Worm (Caenorhabditis elegans): ENCODE measurements around the gene srsx-27.

srsx-27 gene

DNA sequence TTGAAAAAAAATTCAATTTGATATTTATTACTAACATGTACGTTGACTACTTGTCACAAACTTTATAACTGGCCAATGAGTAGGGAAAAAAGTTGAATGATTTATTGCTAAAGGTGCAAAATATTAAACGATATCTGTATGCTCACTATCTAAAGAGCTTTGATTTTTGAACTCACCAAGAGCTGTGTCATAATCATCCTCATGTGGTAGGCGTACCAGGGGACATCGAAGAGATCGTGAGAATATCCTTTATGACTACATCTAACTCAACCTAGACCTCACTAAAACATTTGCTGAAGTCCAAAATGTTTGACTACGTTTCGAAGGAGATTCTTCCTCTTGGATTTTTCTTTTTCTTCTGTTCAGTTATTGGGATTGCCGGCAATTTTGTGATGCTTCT lies 2.5 kb downstream of the srsx-27 start, which contains the start of gene srsx-28:
Gene srsx-28 (plus strand): TSS at position 301 of the 400 bp plus-strand sequence.
- TF ChIP-seq ztf-23 (GFP tag; IDR thresholded peaks at IDR 0.05): no peak

DNA sequence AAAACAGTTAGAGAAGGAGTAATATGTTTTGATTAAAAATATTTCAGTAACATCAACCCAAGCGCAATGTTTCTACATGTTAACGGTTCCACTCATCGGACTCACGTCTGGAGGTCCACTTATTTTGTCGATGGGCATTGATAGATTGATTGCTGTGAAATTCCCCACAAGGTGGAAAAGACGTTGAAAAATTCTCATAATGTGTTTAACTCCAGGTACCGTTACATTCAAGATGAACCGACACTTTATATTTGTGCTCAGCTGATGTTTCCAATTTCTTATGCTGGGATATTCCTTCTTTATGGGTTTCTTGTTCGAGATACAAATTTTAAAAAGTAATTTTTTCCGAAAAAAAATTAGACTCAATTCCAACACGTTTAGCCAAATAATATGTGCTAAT lies 3.2 kb downstream of the srsx-27 start:
- no peak for TF ChIP-seq ztf-29 (GFP tag; IDR thresholded peaks at IDR 0.05)
- TF ChIP-seq flt-1 (GFP tag; IDR thresholded peaks at IDR 0.05): no peak
- no peak for TF ChIP-seq T22C8.4 (GFP tag; IDR thresholded peaks at IDR 0.05)
- TF ChIP-seq cog-1 (tag; optimal IDR thresholded peaks at IDR 0.05): no peak
- no peak for TF ChIP-seq ref-1 (GFP tag; conservative IDR thresholded peaks at IDR 0.05)
- no peak for TF ChIP-seq ztf-23 (GFP tag; IDR thresholded peaks at IDR 0.05)
- TF ChIP-seq tab-1 (GFP tag; IDR thresholded peaks at IDR 0.05): no peak
- TF ChIP-seq klf-2 (GFP tag; conservative IDR thresholded peaks at IDR 0.05): no peak
- TF ChIP-seq med-1 (GFP tag; optimal IDR thresholded peaks at IDR 0.05; ENCODE audit: insufficient read depth): no peak

DNA sequence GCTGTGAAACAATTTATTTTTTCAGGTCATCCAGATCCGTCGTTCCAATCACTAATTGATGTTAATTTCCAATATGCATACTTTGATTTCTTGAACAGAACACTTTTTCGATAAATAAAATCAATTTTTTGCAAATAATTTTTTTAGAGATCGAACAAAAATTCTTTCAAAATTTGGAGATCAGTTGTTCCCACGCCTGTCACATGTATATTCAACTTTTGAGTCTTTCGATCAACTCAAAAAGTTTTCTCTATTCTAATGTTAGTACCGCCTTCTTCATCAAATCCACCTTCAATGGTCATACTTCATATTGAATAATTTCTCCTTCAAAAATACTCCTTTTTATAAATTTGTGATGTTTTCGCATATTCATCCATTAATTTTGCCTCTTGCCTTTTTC lies 4.9 kb downstream of the srsx-27 start, which contains the start of gene srsx-29:
Gene srsx-29 (plus strand): TSS at position 301 of the 400 bp plus-strand sequence.
- TF ChIP-seq ztf-29 (GFP tag; IDR thresholded peaks at IDR 0.05): no peak
- TF ChIP-seq klf-2 (GFP tag; conservative IDR thresholded peaks at IDR 0.05): no peak
- TF ChIP-seq med-1 (GFP tag; optimal IDR thresholded peaks at IDR 0.05; ENCODE audit: insufficient read depth): no peak
- TF ChIP-seq ref-1 (GFP tag; conservative IDR thresholded peaks at IDR 0.05): no peak
- TF ChIP-seq T22C8.4 (GFP tag; IDR thresholded peaks at IDR 0.05): no peak
- TF ChIP-seq ztf-23 (GFP tag; IDR thresholded peaks at IDR 0.05): no peak
- no peak for TF ChIP-seq flt-1 (GFP tag; IDR thresholded peaks at IDR 0.05)
- TF ChIP-seq tab-1 (GFP tag; IDR thresholded peaks at IDR 0.05): no peak
- no peak for TF ChIP-seq cog-1 (tag; optimal IDR thresholded peaks at IDR 0.05)

DNA sequence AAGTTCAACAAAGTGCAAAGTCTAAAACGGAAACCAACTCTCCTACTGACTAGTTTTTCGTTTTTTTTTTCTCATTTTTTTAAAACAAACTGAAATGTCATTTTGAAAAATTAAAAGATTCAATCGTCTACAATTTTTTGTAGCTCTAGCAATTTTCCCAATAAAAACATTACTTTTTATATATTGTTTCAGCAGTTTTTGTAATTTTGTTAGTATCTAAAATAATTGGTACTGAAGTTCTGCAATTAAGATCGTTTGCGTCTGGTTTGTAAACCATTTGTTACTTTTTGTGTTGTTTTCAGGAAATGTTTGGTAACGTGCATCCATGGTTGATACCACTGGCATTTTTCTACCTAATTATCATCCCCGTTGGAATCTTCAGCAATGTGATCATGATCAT lies 8.7 kb downstream of the srsx-27 start, which contains the start of gene srsx-30:
Gene srsx-30 (plus strand): TSS at position 301 of the 400 bp plus-strand sequence.
- TF ChIP-seq tab-1 (GFP tag; IDR thresholded peaks at IDR 0.05) (no peak), ref-1 (GFP tag; conservative IDR thresholded peaks at IDR 0.05) (no peak), med-1 (GFP tag; optimal IDR thresholded peaks at IDR 0.05; ENCODE audit: insufficient read depth) (no peak), klf-2 (GFP tag; conservative IDR thresholded peaks at IDR 0.05) (no peak), flt-1 (GFP tag; IDR thresholded peaks at IDR 0.05) (no peak), ztf-29 (GFP tag; IDR thresholded peaks at IDR 0.05) (no peak), ztf-23 (GFP tag; IDR thresholded peaks at IDR 0.05) (no peak), T22C8.4 (GFP tag; IDR thresholded peaks at IDR 0.05) (no peak), cog-1 (tag; optimal IDR thresholded peaks at IDR 0.05) (no peak)

DNA sequence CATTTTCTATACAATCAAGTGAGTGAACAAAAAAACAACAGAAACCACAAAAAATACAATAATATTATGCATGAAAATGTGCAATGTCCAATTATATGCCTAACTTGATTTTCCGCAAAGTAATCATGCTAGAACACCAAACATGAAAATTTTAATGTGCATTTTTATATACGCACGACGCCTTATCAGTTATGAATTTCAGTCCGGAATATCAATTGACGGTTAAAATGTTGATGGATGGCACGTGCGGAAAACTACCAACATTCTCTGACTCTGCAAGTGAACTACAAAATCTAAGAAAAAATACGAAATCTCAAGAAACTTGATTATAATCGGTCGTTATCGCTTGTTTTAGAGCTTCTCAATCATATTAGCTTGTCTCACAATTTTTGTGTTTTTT lies 10.1 kb downstream of the srsx-27 start:
- TF ChIP-seq klf-2 (GFP tag; conservative IDR thresholded peaks at IDR 0.05) (no peak), ztf-29 (GFP tag; IDR thresholded peaks at IDR 0.05) (no peak)

DNA sequence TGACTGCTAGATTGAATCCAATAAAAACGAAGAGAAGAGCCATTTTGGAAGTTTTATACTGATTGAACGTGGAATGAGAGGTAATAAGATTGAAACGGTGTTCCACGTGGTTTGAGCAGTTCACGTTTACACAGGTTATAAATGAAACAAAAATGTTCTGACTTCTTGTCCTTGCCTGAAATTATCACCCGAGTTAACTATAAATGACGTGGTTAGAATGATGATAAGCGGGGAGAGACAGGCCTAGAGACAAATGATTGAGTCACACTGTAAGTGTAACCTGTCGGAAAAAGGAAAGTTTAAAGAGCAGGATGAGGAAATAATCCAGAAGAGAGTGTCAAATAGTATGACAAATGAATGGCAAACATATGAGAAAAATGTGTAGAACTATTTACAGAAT lies 11.1 kb downstream of the srsx-27 start, which contains the start of gene C51E3.10:
Gene C51E3.10 (minus strand): TSS at position 181 of the 400 bp plus-strand sequence.
- TF ChIP-seq tab-1 (GFP tag; IDR thresholded peaks at IDR 0.05) (no peak), ztf-29 (GFP tag; IDR thresholded peaks at IDR 0.05) (no peak), klf-2 (GFP tag; conservative IDR thresholded peaks at IDR 0.05) (no peak), cog-1 (tag; optimal IDR thresholded peaks at IDR 0.05) (no peak), T22C8.4 (GFP tag; IDR thresholded peaks at IDR 0.05) (no peak), ztf-23 (GFP tag; IDR thresholded peaks at IDR 0.05) (no peak), flt-1 (GFP tag; IDR thresholded peaks at IDR 0.05) (no peak), med-1 (GFP tag; optimal IDR thresholded peaks at IDR 0.05; ENCODE audit: insufficient read depth) (no peak)

DNA sequence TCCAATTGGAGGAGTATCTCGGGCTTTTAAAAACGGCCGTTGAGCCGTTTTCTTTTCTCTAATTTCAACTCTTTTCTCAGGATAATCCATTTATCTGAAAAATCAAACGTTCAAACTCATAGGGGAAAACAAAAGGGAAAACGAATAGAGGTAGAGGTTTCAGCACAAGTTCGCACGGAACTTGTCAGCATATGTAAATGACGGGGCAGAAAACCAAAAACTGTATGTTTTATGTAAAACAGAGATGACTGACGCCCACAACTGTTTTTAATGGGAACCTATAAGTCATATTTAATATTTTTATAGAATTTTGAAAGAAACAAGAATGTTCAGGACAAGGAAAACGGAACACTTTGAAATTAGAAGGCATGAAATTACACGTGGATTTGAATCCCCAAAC lies 16.5 kb downstream of the srsx-27 start, which contains the start of gene C51E3.6:
Gene C51E3.6 (minus strand): TSS at position 101 of the 400 bp plus-strand sequence.
- no peak for TF ChIP-seq ref-1 (GFP tag; conservative IDR thresholded peaks at IDR 0.05)
- no peak for TF ChIP-seq flt-1 (GFP tag; IDR thresholded peaks at IDR 0.05)
- TF ChIP-seq ztf-23 (GFP tag; IDR thresholded peaks at IDR 0.05): no peak
- no peak for TF ChIP-seq ztf-29 (GFP tag; IDR thresholded peaks at IDR 0.05)
- no peak for TF ChIP-seq tab-1 (GFP tag; IDR thresholded peaks at IDR 0.05)
- TF ChIP-seq T22C8.4 (GFP tag; IDR thresholded peaks at IDR 0.05): no peak
- no peak for TF ChIP-seq klf-2 (GFP tag; conservative IDR thresholded peaks at IDR 0.05)
- no peak for TF ChIP-seq med-1 (GFP tag; optimal IDR thresholded peaks at IDR 0.05; ENCODE audit: insufficient read depth)
- TF ChIP-seq cog-1 (tag; optimal IDR thresholded peaks at IDR 0.05): no peak

DNA sequence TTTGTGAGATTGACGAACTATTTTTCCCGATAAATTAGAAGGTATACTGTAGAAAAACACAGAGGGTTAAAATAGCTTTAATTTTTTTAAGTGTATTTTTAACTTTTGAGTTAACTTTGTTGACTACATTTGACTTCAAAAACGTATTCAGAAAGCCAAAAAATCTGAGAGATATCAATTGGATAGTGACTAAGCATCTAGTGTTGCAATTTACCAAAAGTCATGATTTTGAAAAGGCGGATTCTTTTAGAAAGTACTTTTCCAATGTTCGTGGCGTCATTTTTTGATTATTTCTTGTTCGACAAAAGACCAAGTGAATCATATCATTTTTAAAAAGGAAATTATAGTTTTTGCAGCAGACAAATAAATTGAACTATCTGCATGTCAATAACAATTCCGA lies 19.0 kb downstream of the srsx-27 start:
- TF ChIP-seq flt-1 (GFP tag; IDR thresholded peaks at IDR 0.05): no peak
- TF ChIP-seq cog-1 (tag; optimal IDR thresholded peaks at IDR 0.05): no peak
- TF ChIP-seq ztf-23 (GFP tag; IDR thresholded peaks at IDR 0.05): no peak
- TF ChIP-seq tab-1 (GFP tag; IDR thresholded peaks at IDR 0.05): no peak
- TF ChIP-seq klf-2 (GFP tag; conservative IDR thresholded peaks at IDR 0.05): no peak
- no peak for TF ChIP-seq T22C8.4 (GFP tag; IDR thresholded peaks at IDR 0.05)
- no peak for TF ChIP-seq ztf-29 (GFP tag; IDR thresholded peaks at IDR 0.05)

DNA sequence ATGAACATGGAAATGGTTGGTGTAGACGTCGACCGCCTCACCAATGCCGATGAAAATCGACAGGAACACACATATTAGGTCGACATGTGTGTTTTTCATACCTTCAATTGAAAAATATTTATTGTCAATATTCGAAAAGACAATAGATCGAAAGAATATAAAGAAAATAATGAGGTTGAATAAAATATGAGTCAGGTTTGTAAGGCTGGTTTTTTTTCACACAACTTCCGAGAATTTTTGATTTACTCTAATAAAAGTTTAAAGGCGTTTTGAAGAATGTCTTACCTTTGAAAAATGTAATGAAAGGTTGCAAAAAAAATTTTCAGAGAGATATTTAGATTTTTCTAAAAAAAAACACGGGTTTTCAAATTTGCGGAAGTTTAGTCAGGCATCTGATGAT lies 23.8 kb downstream of the srsx-27 start, which contains the start of gene egl-3:
Gene egl-3 (minus strand): TSS at position 101 of the 400 bp plus-strand sequence.
- TF ChIP-seq ref-1 (GFP tag; conservative IDR thresholded peaks at IDR 0.05) (no peak), ztf-23 (GFP tag; IDR thresholded peaks at IDR 0.05) (no peak), ztf-29 (GFP tag; IDR thresholded peaks at IDR 0.05) (no peak), flt-1 (GFP tag; IDR thresholded peaks at IDR 0.05) (no peak), cog-1 (tag; optimal IDR thresholded peaks at IDR 0.05) (no peak), med-1 (GFP tag; optimal IDR thresholded peaks at IDR 0.05; ENCODE audit: insufficient read depth) (no peak), tab-1 (GFP tag; IDR thresholded peaks at IDR 0.05) (no peak), klf-2 (GFP tag; conservative IDR thresholded peaks at IDR 0.05) (no peak), T22C8.4 (GFP tag; IDR thresholded peaks at IDR 0.05) (no peak)

DNA sequence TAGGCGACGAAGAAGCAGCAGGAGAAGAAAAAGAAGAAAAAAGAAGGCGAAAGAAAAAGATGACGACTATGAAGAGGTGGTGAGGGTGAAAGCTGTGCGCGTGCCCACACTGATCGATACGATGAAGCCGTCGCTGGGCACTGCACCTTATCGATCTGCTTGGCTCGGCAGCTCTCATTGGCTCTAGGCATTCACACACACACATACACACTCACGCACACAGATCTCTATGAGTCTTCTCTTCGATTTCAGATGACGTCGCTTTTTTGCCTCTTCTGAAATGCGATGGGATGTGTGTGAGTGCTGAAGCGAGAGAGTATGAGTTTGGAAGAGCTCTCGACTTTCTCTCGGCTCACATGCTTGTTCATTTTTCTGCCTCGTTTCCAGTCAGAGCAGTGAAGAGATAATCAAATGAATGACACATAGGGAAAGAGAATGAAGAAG lies 24.8 kb downstream of the srsx-27 start:
- TF ChIP-seq ref-1 (GFP tag; conservative IDR thresholded peaks at IDR 0.05): no peak
- no peak for TF ChIP-seq med-1 (GFP tag; optimal IDR thresholded peaks at IDR 0.05; ENCODE audit: insufficient read depth)
- TF ChIP-seq T22C8.4 (GFP tag; IDR thresholded peaks at IDR 0.05): peak; percentile 79
